Fruit fly (Drosophila melanogaster) whole organism, pupa: ENCODE results near the gene Hip14.
A peak's percentile ranks its signal among the peaks of the same experiment; 100 is the strongest.

Experiments
- CG10348 ChIP-seq: fragments of 200-800 bp; sonication (Bioruptor generic); IDR thresholded peaks from 2 replicates; pipeline ENCODE4 v1.3.6; 2022; ENCODE audit warnings: missing biosample characterization, missing genetic modification characterization
- CG12605 ChIP-seq: fragments of 200-800 bp; sonication (Bioruptor generic); IDR thresholded peaks from 2 replicates; pipeline ENCODE4 v1.3.6; 2022; ENCODE audit warnings: missing biosample characterization, missing genetic modification characterization
- CG13204 ChIP-seq: fragments of 200-800 bp; sonication (Bioruptor generic); optimal IDR thresholded peaks from 2 replicates; lab custom pipeline; 2018; ENCODE audit warnings: missing biosample characterization, mild to moderate bottlenecking, missing genetic modification characterization, moderate library complexity
- CG14655 ChIP-seq: fragments of 200-800 bp; sonication (Bioruptor generic); optimal IDR thresholded peaks from 3 replicates; lab custom pipeline; 2017; ENCODE audit warnings: mild to moderate bottlenecking, missing biosample characterization, missing genetic modification reagents, missing genetic modification characterization
- CG15710 ChIP-seq: fragments of 200-800 bp; sonication (Bioruptor generic); optimal IDR thresholded peaks from 2 replicates; lab custom pipeline; 2018; ENCODE audit warnings: missing biosample characterization, mild to moderate bottlenecking, missing genetic modification characterization, moderate library complexity
- CG17806 ChIP-seq: fragments of 200-800 bp; sonication (Bioruptor generic); optimal IDR thresholded peaks from 2 replicates; lab custom pipeline; 2018; ENCODE audit warnings: missing biosample characterization, mild to moderate bottlenecking, missing genetic modification characterization, moderate library complexity
- CG32121 ChIP-seq: fragments of 200-800 bp; sonication (Bioruptor generic); IDR thresholded peaks from 2 replicates; pipeline ENCODE4 v1.3.6; 2022; ENCODE audit warnings: missing biosample characterization, missing genetic modification characterization
- CG34367 ChIP-seq: fragments of 200-800 bp; sonication (Bioruptor generic); optimal IDR thresholded peaks from 2 replicates; lab custom pipeline; 2018; ENCODE audit warnings: missing biosample characterization, mild to moderate bottlenecking, missing genetic modification characterization
- CG4496 ChIP-seq: fragments of 200-800 bp; sonication (Bioruptor generic); IDR thresholded peaks from 3 replicates; pipeline ENCODE4 v1.3.6; 2022; ENCODE audit warnings: missing biosample characterization, missing genetic modification characterization
- CG8159 ChIP-seq: fragments of 200-800 bp; sonication (Bioruptor generic); optimal IDR thresholded peaks from 3 replicates; lab custom pipeline; 2018; ENCODE audit warnings: missing biosample characterization, mild to moderate bottlenecking, missing genetic modification characterization, moderate library complexity
- CG8301 ChIP-seq: fragments of 200-800 bp; sonication (Bioruptor generic); optimal IDR thresholded peaks from 2 replicates; lab custom pipeline; 2018; ENCODE audit warnings: missing biosample characterization, mild to moderate bottlenecking, missing genetic modification characterization
- CG9948 ChIP-seq: fragments of 200-800 bp; sonication (Bioruptor generic); optimal IDR thresholded peaks from 2 replicates; lab custom pipeline; 2018; ENCODE audit warnings: missing biosample characterization, mild to moderate bottlenecking, missing genetic modification characterization, moderate library complexity
- D1 ChIP-seq: fragments of 200-800 bp; sonication (Bioruptor generic); optimal IDR thresholded peaks from 2 replicates; lab custom pipeline; 2018; ENCODE audit warnings: missing biosample characterization, mild to moderate bottlenecking, missing genetic modification characterization, moderate library complexity
- EcR ChIP-seq: fragments of 200-800 bp; sonication (Bioruptor generic); optimal IDR thresholded peaks from 3 replicates; lab custom pipeline; 2019; ENCODE audit warnings: missing biosample characterization, missing genetic modification characterization, mild to moderate bottlenecking, moderate library complexity, missing genetic modification reagents
- Ets98B ChIP-seq: fragments of 200-800 bp; sonication (Bioruptor generic); IDR thresholded peaks from 2 replicates; pipeline ENCODE4 v1.3.6; 2022; ENCODE audit warnings: missing biosample characterization, missing genetic modification characterization
- Pif1A ChIP-seq: fragments of 200-800 bp; sonication (Bioruptor generic); optimal IDR thresholded peaks from 3 replicates; lab custom pipeline; 2016; ENCODE audit warnings: missing biosample characterization, missing genetic modification characterization
- Pif1B ChIP-seq: fragments of 200-800 bp; sonication (Bioruptor generic); optimal IDR thresholded peaks from 3 replicates; lab custom pipeline; 2016; ENCODE audit warnings: missing biosample characterization, missing genetic modification characterization
- Snoo ChIP-seq: fragments of 200-800 bp; sonication (Bioruptor generic); optimal IDR thresholded peaks from 3 replicates; lab custom pipeline; 2017; ENCODE audit warnings: missing biosample characterization, mild to moderate bottlenecking, missing genetic modification characterization, inconsistent platforms
- fd96Ca ChIP-seq: fragments of 200-800 bp; sonication (Bioruptor generic); IDR thresholded peaks from 3 replicates; pipeline ENCODE4 v1.3.6; 2022; ENCODE audit warnings: missing biosample characterization, missing genetic modification characterization
- gl ChIP-seq: fragments of 200-800 bp; sonication (Bioruptor generic); optimal IDR thresholded peaks from 2 replicates; lab custom pipeline; 2018; ENCODE audit warnings: missing biosample characterization, mild to moderate bottlenecking, missing genetic modification characterization
- rn ChIP-seq: fragments of 200-800 bp; sonication (Bioruptor generic); IDR thresholded peaks from 2 replicates; pipeline ENCODE4 v1.3.6; 2022; ENCODE audit warnings: missing biosample characterization, missing genetic modification characterization

Hip14 gene

DNA sequence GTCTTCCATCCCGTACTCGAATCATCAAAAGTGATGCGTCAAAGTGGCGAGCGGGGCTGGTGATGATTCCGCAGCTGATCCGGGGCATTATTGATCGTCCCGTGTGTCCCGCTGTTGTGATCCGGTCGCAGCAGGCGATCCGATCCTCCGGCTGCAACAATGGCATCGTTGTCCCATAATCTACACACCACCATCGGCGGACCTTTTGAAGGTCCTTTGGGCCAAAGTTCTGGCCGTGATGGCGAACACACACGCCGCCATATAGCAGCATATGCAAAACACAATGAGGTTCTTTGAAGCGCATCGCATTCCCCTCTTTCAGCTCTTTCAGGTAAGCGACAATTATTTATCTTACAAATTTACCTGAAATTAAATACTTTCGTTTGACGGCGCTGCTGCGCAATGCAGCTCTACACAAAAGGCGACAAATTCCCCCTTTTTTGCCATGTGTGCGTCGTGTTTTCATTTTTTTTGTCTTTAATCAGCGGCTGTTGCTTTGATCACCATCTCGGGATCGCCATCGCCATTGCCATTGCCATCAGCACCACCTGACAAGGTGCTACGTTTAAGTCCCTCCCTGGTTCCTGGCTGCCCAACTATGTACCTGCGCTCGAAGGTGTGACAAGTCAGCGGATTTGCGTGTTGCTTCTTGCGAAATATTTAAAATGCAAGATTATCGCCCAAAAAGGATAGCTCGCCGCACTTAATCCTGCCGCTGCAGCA lies 29.7 kb downstream of the Hip14 start:
- no peak for TF ChIP-seq gl
- TF ChIP-seq Pif1A, result no peak
- no peak for TF ChIP-seq CG34367 (tag; lab: Kevin White, UChicago)
- no peak for TF ChIP-seq CG13204 (GFP tag; lab: Kevin White, UChicago)
- no peak for TF ChIP-seq CG10348 (GFP tag; lab: Robert Waterston, UW)
- TF ChIP-seq Snoo (tag; lab: Kevin White, UChicago), result no peak
- no peak for TF ChIP-seq CG8159
- TF ChIP-seq CG4496 (GFP tag; lab: Robert Waterston, UW), result no peak
- TF ChIP-seq Pif1B (GFP tag; lab: Kevin White, UChicago), result no peak
- TF ChIP-seq CG9948 (tag; lab: Kevin White, UChicago), result no peak
- TF ChIP-seq Ets98B (GFP tag; lab: Robert Waterston, UW), result no peak
- no peak for TF ChIP-seq EcR
- TF ChIP-seq CG8301 (tag; lab: Kevin White, UChicago), result no peak

DNA sequence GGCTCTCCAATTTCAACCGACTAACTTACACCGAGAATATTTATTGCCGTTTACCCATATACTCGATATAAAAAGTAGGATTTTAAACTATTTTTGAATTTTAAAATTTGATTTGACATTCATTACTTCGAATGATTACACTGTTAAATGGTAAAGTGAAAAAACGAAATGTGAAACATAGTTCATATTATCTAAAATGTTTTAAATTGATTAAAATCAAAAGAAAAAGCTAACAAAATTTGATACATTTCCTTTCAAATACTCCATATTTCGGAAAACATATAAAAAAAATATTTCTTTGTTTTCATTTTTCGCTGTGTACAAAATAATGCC lies 30.2 kb downstream of the Hip14 start:
- TF ChIP-seq fd96Ca (GFP tag; lab: Robert Waterston, UW) (no peak), CG9948 (tag; lab: Kevin White, UChicago) (peak; percentile 8), CG32121 (GFP tag; lab: Robert Waterston, UW) (no peak), CG34367 (tag; lab: Kevin White, UChicago) (no peak), CG8301 (tag; lab: Kevin White, UChicago) (peak; percentile 30), CG15710 (tag; lab: Kevin White, UChicago) (no peak), gl (no peak), CG14655 (peak; percentile 31), CG8159 (peak; percentile 42), EcR (no peak), D1 (tag; lab: Kevin White, UChicago) (no peak)

DNA sequence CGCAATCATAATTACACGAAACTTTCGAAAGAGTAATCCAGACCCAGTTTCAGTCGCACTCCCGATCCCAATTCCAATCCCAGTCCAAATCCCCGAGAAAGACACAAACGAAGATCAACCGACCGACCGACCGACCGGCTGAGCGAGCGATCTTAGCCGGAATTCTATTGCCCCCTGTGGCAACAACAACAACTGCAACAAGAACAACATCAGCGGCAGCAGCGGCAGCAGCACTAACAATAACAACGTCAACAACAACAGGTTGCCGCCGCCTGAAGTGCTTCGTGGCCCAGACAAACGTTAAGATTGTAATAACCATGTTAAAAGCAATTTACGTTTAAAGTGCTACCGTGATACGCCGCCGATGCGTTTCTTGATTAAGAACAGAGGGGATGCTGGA lies 30.7 kb downstream of the Hip14 start:
- TF ChIP-seq gl (no peak), CG14655 (no peak), CG8159 (no peak), Pif1A (no peak), CG13204 (GFP tag; lab: Kevin White, UChicago) (peak; percentile 37), CG4496 (GFP tag; lab: Robert Waterston, UW) (0 out of 3 replicates have a peak, but pooled peaks have one; percentile 21), CG9948 (tag; lab: Kevin White, UChicago) (no peak), CG8301 (tag; lab: Kevin White, UChicago) (no peak)

DNA sequence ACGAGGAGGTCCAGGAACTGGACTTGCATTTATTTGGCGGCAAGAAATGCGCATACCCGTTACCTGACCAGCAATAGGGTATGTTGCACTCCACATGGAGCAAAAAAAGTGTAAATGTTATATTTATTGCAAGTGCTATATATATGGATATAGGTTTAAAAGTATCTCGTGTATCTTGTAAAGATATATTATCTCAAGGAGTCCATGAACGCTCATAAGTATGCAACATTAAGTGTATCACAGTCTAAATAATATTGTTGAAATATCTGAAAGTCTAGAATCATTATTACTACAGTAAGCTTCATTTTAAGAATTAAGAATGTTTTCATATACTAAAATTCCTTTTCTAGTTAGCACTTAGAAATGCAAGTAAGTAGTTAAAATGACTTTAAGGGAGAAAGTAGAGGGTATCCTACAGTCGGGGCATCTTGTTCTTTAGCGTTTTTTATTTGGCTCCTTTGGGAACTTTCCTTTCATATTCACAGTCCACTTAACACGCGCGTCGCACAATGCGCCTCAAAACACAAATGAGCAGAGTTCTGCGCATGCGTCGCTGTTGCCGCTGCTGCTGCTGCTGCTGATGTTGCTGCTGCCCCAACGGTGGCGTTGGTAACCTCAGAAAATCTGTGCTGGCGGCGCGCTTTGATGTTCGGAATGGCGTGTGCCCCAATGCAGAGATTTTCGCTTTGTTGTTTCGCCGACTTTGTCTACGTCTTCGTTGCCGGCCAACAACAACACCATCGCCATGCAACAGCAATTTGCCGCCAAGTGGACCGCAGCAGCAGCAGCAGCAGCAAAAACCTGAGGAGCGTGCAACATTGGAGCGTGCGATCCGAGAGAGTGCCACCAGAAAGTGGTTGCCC lies 31.3 kb downstream of the Hip14 start:
- TF ChIP-seq CG9948 (tag; lab: Kevin White, UChicago) (peak; percentile 45), CG8301 (tag; lab: Kevin White, UChicago) (peak; percentile 59), Snoo (tag; lab: Kevin White, UChicago) (peak; percentile 15), CG13204 (GFP tag; lab: Kevin White, UChicago) (no peak), CG17806 (tag; lab: Kevin White, UChicago) (peak; percentile 6), CG32121 (GFP tag; lab: Robert Waterston, UW) (no peak), Ets98B (GFP tag; lab: Robert Waterston, UW) (no peak), CG10348 (GFP tag; lab: Robert Waterston, UW) (no peak), Pif1B (GFP tag; lab: Kevin White, UChicago) (no peak), CG8159 (peak; percentile 33), CG14655 (peak; percentile 75), D1 (tag; lab: Kevin White, UChicago) (no peak), CG15710 (tag; lab: Kevin White, UChicago) (no peak), Pif1A (no peak), CG12605 (GFP tag; lab: Robert Waterston, UW) (no peak)

DNA sequence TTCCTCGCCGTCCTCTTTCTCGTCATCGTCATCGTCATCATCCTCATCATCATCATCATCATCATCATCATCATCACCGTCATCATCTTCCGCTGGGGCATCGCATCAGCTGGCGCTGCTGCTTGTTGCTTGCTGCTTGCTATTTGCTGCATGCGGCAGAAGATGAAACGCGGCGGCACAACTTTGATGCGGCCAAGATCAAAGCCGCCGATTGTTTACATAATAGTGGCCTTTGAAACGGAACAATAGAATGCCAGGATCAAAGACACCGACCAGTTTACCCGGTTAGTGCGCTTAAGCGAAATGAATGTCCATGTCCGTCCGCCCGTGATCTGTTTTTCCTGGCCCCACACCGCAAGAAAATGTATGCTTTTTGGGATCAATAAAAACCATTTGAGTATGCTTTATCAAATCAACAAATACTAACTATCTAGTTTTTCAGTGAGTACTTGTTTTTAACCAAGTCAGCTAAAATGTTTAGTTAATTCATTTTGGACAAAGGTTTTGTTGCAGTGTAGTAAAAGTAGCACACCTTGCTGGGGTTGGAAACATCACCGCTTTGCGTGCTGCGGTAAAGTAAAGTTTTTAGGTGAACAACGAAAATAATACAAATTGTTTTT lies 33.1 kb downstream of the Hip14 start:
- TF ChIP-seq CG8159 (peak; percentile 58), EcR (no peak), Snoo (tag; lab: Kevin White, UChicago) (no peak), CG17806 (tag; lab: Kevin White, UChicago) (peak; percentile 55), CG13204 (GFP tag; lab: Kevin White, UChicago) (no peak), CG8301 (tag; lab: Kevin White, UChicago) (peak; percentile 68), CG14655 (peak; percentile 66), fd96Ca (GFP tag; lab: Robert Waterston, UW) (peak; percentile 60; the same call in 2 of the 3 replicates), Pif1A (peak; percentile 61), D1 (tag; lab: Kevin White, UChicago) (no peak), gl (no peak), rn (GFP tag; lab: Robert Waterston, UW) (no peak), CG9948 (tag; lab: Kevin White, UChicago) (peak; percentile 43), Pif1B (GFP tag; lab: Kevin White, UChicago) (peak; percentile 40), CG34367 (tag; lab: Kevin White, UChicago) (peak; percentile 31), Ets98B (GFP tag; lab: Robert Waterston, UW) (peak; percentile 40; the same call in 1 of the 2 replicates), CG4496 (GFP tag; lab: Robert Waterston, UW) (peak; percentile 51; the same call in 1 of the 3 replicates), CG32121 (GFP tag; lab: Robert Waterston, UW) (no peak), CG10348 (GFP tag; lab: Robert Waterston, UW) (no peak), CG15710 (tag; lab: Kevin White, UChicago) (peak; percentile 44), CG12605 (GFP tag; lab: Robert Waterston, UW) (no peak)
